Fruit fly (Drosophila melanogaster): ENCODE results near the gene fws.

Gene fws

DNA sequence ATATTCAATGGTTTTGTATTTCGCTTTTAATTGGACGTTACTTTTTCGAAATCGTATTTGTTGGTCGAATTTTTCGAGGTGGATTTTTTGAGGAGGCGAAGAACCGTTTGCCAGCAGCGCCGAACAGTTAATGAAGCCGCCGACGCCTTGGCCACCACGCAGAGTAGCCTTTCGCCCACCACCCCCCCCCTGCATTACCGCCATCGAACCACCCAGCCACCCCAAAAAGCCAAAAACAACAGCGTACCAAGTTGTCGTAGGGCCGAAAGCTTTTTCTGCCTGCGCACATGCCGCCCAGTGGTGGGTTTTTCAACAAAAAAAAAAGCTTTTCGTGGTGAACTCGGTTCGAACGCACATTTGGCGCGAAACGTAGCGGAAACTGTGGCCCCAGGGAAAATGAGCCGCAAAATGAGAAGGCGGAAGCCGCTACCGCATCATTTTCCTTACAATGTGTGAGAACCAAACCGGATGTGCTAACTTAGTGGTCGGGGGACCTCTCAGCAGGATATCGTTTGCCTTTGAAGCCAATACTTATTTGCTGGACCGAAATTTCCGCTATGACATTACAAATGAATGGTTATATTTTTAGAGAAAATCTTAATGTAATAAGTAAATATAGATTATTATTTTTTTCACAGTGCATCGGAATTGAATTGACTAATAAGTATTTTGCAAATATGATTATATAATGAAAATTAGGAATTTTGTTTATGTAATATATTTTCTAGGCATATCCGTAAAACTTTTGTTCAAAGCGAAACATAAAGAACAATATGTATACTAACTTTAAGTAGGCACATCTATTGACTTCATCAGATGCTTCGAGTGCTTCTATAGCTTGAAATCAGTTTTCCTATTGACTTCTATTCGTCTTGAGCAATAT lies 47.6 kb downstream of the fws start, which contains the start of the genes Dif and CG5043:
Dif (minus strand) TSS at position 132 of the 883 bp plus-strand sequence.
CG5043 (plus strand) TSS at position 833 of the 883 bp plus-strand sequence.
- TF ChIP-seq CTCF (optimal IDR thresholded peaks at IDR 0.05) (no peak), CG8478 (optimal IDR thresholded peaks at IDR 0.05) (no peak)

DNA sequence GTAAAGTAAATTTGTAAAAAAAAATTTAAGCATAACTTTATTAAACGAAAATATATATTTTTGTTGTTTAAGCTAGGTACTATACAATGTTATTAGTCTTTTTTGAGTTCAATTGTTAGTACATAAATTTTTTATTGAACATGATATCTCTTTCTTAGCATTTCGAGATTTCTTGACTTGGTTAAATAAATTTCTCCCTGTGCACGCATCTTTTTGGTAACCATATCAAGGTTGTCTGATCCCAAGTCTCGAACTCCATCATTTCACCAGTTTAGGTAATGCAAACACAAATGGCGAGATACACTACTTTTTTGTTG lies 49.5 kb downstream of the fws start:
- TF ChIP-seq CTCF (optimal IDR thresholded peaks at IDR 0.05) (no peak), CG8478 (optimal IDR thresholded peaks at IDR 0.05) (no peak)

- TF ChIP-seq CTCF (optimal IDR thresholded peaks at IDR 0.05), result no peak
- no peak for TF ChIP-seq CG8478 (optimal IDR thresholded peaks at IDR 0.05)
Observed at dm6 chr2L:17430602-17431358, 50.0 kb downstream of the fws start.

DNA sequence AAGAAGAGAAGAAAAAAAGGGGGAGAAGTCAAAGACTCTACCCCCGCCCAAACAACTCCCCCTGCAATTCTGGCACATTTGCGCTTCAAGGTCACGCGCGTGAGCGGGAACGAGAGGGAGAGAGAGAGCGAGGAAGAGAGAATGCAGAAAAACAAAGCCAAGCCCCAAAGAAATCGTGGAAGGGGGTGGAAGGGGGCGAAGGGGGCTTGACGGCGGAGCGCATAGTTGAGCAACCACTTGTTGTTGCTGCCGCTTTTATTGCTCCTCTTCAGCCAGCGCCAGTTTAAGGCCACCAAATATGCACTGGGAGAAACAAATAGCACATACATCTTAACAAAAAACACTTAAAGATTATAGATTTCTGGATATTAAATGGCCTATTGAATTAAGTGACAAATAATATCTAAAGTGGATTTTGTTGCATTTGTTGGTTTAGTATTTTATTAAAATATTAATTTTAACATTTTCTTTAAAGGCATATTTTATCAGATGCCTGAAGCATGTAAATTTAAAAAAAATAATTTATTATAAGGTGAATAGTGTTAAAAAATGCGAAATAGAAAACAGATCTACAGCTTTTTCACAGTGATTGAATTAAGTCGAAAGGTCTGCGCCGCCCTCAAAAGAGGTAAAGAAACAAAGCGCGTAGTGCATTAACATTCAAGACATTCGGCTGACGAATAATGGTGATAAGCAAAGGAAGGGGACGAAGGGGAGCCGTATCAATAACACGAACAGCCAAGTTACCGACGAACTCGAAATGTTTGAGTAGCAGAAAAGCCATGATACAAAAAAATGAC lies 50.8 kb downstream of the fws start:
- no peak for TF ChIP-seq CG8478 (optimal IDR thresholded peaks at IDR 0.05)
- no peak for TF ChIP-seq CTCF (optimal IDR thresholded peaks at IDR 0.05)
